Worm (Caenorhabditis elegans) whole organism, midembryonic: ENCODE data around the gene K03H6.1.

Experiments
- T22C8.4 ChIP-seq: fragments of 200-800 bp; sonication (Bioruptor generic); IDR thresholded peaks from 2 replicates; pipeline ENCODE4 v1.3.6; 2022; ENCODE audit warnings: missing genetic modification characterization, missing compliant biosample characterization
- flt-1 ChIP-seq: fragments of 200-800 bp; sonication (Bioruptor generic); IDR thresholded peaks from 2 replicates; pipeline ENCODE4 v1.3.6; 2022; ENCODE audit warnings: missing genetic modification characterization, missing compliant biosample characterization
- klf-2 ChIP-seq: fragments of 200-800 bp; sonication (Bioruptor generic); conservative IDR thresholded peaks from 2 replicates; pipeline ENCODE4 v1.3.6; 2022; ENCODE audit warnings: missing genetic modification reagents, missing genetic modification characterization, missing compliant biosample characterization
- ref-1 ChIP-seq: fragments of 200-800 bp; sonication (Bioruptor generic); conservative IDR thresholded peaks from 2 replicates; pipeline ENCODE4 v1.3.6; 2022; ENCODE audit warnings: missing genetic modification reagents, missing genetic modification characterization, missing compliant biosample characterization
- tab-1 ChIP-seq: fragments of 200-800 bp; sonication (Bioruptor generic); IDR thresholded peaks from 2 replicates; pipeline ENCODE4 v1.3.6; 2022; ENCODE audit warnings: missing genetic modification characterization, missing compliant biosample characterization
- ztf-23 ChIP-seq: fragments of 200-800 bp; sonication (Bioruptor generic); IDR thresholded peaks from 2 replicates; pipeline ENCODE4 v1.3.6; 2022; ENCODE audit warnings: missing genetic modification reagents, missing genetic modification characterization, missing compliant biosample characterization
- ztf-29 ChIP-seq: fragments of 200-800 bp; sonication (Bioruptor generic); IDR thresholded peaks from 2 replicates; pipeline ENCODE4 v1.3.6; 2022; ENCODE audit warnings: missing genetic modification reagents, missing genetic modification characterization, missing compliant biosample characterization

DNA sequence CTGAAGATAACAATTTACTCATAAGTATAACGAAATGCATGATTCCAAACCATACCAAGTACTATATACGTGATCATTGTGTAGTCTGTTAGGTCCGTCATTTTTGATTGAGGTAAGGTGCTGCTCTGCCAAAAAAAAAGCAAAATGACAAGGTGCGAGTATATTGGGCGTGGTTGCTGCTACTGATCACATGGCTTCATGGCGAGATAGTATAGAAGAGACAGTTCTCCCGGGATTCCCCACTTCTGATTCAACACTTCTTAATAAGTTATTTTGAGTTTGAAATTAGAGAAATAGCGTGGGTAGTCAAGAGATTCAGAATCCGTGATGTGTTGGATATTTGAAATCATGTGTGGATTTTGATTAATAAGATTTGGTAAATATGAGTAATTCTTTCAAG is 2.3 kb upstream of the K03H6.1 start, which contains the start of gene K03H6.4:
- TF ChIP-seq flt-1, result no peak
- no peak for TF ChIP-seq klf-2 (GFP tag; lab: Robert Waterston, UW)
- no peak for TF ChIP-seq ztf-23 (GFP tag; lab: Robert Waterston, UW)
- no peak for TF ChIP-seq T22C8.4 (GFP tag; lab: Robert Waterston, UW)
- TF ChIP-seq ref-1 (GFP tag; lab: Robert Waterston, UW), result no peak
- no peak for TF ChIP-seq ztf-29 (GFP tag; lab: Robert Waterston, UW)
- TF ChIP-seq tab-1 (GFP tag; lab: Robert Waterston, UW), result no peak
